Worm (Caenorhabditis elegans) whole organism, young adult: ENCODE measurements around the gene F01D5.8.
"Not testable (repeated sequence)": the region's sequence is repeated elsewhere in the genome, so short reads cannot be mapped to it uniquely, and the experiment has no call there.

Experiments
- C06A6.2 ChIP-seq: fragments of 200-800 bp; sonication (Bioruptor generic); conservative IDR thresholded peaks from 2 replicates; pipeline ENCODE4 v1.3.6; 2022; ENCODE audit warnings: missing genetic modification characterization, missing compliant biosample characterization
- F52B5.7 ChIP-seq: sonication (generic microtip); optimal IDR thresholded peaks from 2 replicates; lab custom pipeline; 2016; ENCODE audit warnings: mild to moderate bottlenecking, missing genetic modification characterization, missing compliant biosample characterization
- T07F8.4 ChIP-seq: sonication (generic microtip); optimal IDR thresholded peaks from 2 replicates; lab custom pipeline; 2016; ENCODE audit warnings: mild to moderate bottlenecking, missing genetic modification characterization, moderate library complexity, missing compliant biosample characterization
- akir-1 ChIP-seq: fragments of 200-800 bp; sonication (Bioruptor generic); optimal IDR thresholded peaks from 2 replicates; lab custom pipeline; 2018; ENCODE audit warnings: mild to moderate bottlenecking, missing genetic modification characterization, moderate library complexity, missing compliant biosample characterization
- ama-1 ChIP-seq, 3 experiments: fragments of 150-350 bp in 1 of 3; sonication (generic microtip) in 2 of 3; optimal IDR thresholded peaks; 2 replicates each; lab custom pipeline; 2014 to 2018; ENCODE audit warnings: missing biosample characterization in 2 of 3, missing genetic modification characterization in 2 of 3, missing genetic modification reagents in 2 of 3
- aptf-2 ChIP-seq: fragments of 200-800 bp; sonication (Bioruptor generic); conservative IDR thresholded peaks from 2 replicates; pipeline ENCODE4 v1.3.6; 2022; ENCODE audit warnings: missing genetic modification reagents, missing genetic modification characterization, missing compliant biosample characterization
- aptf-3 ChIP-seq: fragments of 200-800 bp; sonication (Bioruptor generic); IDR thresholded peaks from 2 replicates; pipeline ENCODE4 v1.3.6; 2022; ENCODE audit warnings: missing genetic modification characterization, missing compliant biosample characterization
- athp-1 ChIP-seq: sonication (generic microtip); optimal IDR thresholded peaks from 2 replicates; lab custom pipeline; 2017; ENCODE audit warnings: mild to moderate bottlenecking, missing genetic modification characterization, missing compliant biosample characterization
- attf-3 ChIP-seq: fragments of 200-800 bp; sonication (Bioruptor generic); conservative IDR thresholded peaks from 2 replicates; pipeline ENCODE4 v1.3.6; 2022; ENCODE audit warnings: missing genetic modification reagents, missing genetic modification characterization, missing compliant biosample characterization
- attf-6 ChIP-seq: fragments of 200-800 bp; sonication (Bioruptor generic); IDR thresholded peaks from 2 replicates; pipeline ENCODE4 v1.3.6; 2022; ENCODE audit warnings: missing genetic modification reagents, missing genetic modification characterization, missing compliant biosample characterization
- ccch-3 ChIP-seq: fragments of 200-800 bp; sonication (Bioruptor generic); optimal IDR thresholded peaks from 2 replicates; lab custom pipeline; 2018; ENCODE audit warnings: mild to moderate bottlenecking, missing genetic modification characterization, missing compliant biosample characterization
- chd-7 ChIP-seq: sonication (generic microtip); optimal IDR thresholded peaks from 2 replicates; lab custom pipeline; 2016; ENCODE audit warnings: mild to moderate bottlenecking, missing genetic modification characterization, moderate library complexity, missing compliant biosample characterization
- dpl-1 ChIP-seq: fragments of 150-350 bp; optimal IDR thresholded peaks from 2 replicates; lab custom pipeline; 2014; ENCODE audit warnings: missing biosample characterization, missing genetic modification reagents, missing genetic modification characterization
- egl-44 ChIP-seq: fragments of 200-800 bp; sonication (Bioruptor generic); IDR thresholded peaks from 2 replicates; pipeline ENCODE4 v1.3.6; 2022; ENCODE audit warnings: missing genetic modification reagents, missing genetic modification characterization, missing compliant biosample characterization
- egrh-3 ChIP-seq: fragments of 200-800 bp; sonication (Bioruptor generic); IDR thresholded peaks from 2 replicates; pipeline ENCODE4 v1.3.6; 2022; ENCODE audit warnings: missing genetic modification reagents, missing genetic modification characterization, missing compliant biosample characterization
- hmg-1.2 ChIP-seq: fragments of 200-800 bp; sonication (Bioruptor generic); IDR thresholded peaks from 2 replicates; pipeline ENCODE4 v1.3.6; 2022; ENCODE audit warnings: missing genetic modification reagents, missing genetic modification characterization, missing compliant biosample characterization
- let-526 ChIP-seq: fragments of 200-800 bp; sonication (Bioruptor generic); IDR thresholded peaks from 2 replicates; pipeline ENCODE4 v1.3.6; 2022; ENCODE audit warnings: missing genetic modification reagents, missing genetic modification characterization, missing compliant biosample characterization
- lin-26 ChIP-seq: fragments of 200-800 bp; sonication (Bioruptor generic); IDR thresholded peaks from 2 replicates; pipeline ENCODE4 v1.3.6; 2022; ENCODE audit warnings: missing genetic modification reagents, missing genetic modification characterization, missing compliant biosample characterization
- lin-54 ChIP-seq: fragments of 200-800 bp; sonication (Bioruptor generic); optimal IDR thresholded peaks from 2 replicates; lab custom pipeline; 2018; ENCODE audit warnings: mild to moderate bottlenecking, missing genetic modification characterization, missing compliant biosample characterization
- lsl-1 ChIP-seq: fragments of 200-800 bp; sonication (Bioruptor generic); optimal IDR thresholded peaks from 2 replicates; lab custom pipeline; 2018; ENCODE audit warnings: mild to moderate bottlenecking, missing genetic modification characterization, moderate library complexity, missing compliant biosample characterization
- madf-10 ChIP-seq: sonication (generic microtip); optimal IDR thresholded peaks from 2 replicates; lab custom pipeline; 2016; ENCODE audit warnings: mild to moderate bottlenecking, missing genetic modification characterization, missing compliant biosample characterization
- madf-6 ChIP-seq: fragments of 200-800 bp; sonication (Bioruptor generic); IDR thresholded peaks from 2 replicates; pipeline ENCODE4 v1.3.6; 2022; ENCODE audit warnings: missing genetic modification reagents, missing genetic modification characterization, missing compliant biosample characterization
- mel-28 ChIP-seq: sonication (generic microtip); optimal IDR thresholded peaks from 2 replicates; lab custom pipeline; 2016; ENCODE audit warnings: borderline replicate concordance, mild to moderate bottlenecking, missing genetic modification characterization, missing compliant biosample characterization
- nfya-1 ChIP-seq: sonication (generic microtip); optimal IDR thresholded peaks from 2 replicates; lab custom pipeline; 2017; ENCODE audit warnings: antibody characterized with exemption, missing compliant biosample characterization, missing genetic modification characterization, borderline replicate concordance; ENCODE audit not compliant: insufficient read depth
- nfyb-1 ChIP-seq: fragments of 200-800 bp; sonication (Bioruptor generic); IDR thresholded peaks from 2 replicates; pipeline ENCODE4 v1.3.6; 2022; ENCODE audit warnings: missing genetic modification reagents, missing genetic modification characterization, missing compliant biosample characterization
- nhr-179 ChIP-seq: sonication (generic microtip); optimal IDR thresholded peaks from 2 replicates; lab custom pipeline; 2016; ENCODE audit warnings: mild to moderate bottlenecking, missing genetic modification characterization, missing compliant biosample characterization
- nhr-80 ChIP-seq: sonication (generic microtip); optimal IDR thresholded peaks from 2 replicates; lab custom pipeline; 2016; ENCODE audit warnings: missing genetic modification characterization, missing compliant biosample characterization
- rec-8 ChIP-seq, 2 experiments: sonication (generic microtip); optimal IDR thresholded peaks; 2 replicates each; lab custom pipeline; 2016; ENCODE audit warnings: mild to moderate bottlenecking in 2 of 2, missing genetic modification characterization in 2 of 2, missing genetic modification reagents in 2 of 2, missing genotype in 2 of 2, missing biosample characterization in 1 of 2, missing compliant biosample characterization in 1 of 2, moderate library complexity in 1 of 2
- sdz-38 ChIP-seq: sonication (generic microtip); optimal IDR thresholded peaks from 2 replicates; lab custom pipeline; 2016; ENCODE audit warnings: missing genotype, missing genetic modification characterization, missing compliant biosample characterization
- sea-2 ChIP-seq: fragments of 200-800 bp; sonication (Bioruptor generic); IDR thresholded peaks from 2 replicates; pipeline ENCODE4 v1.3.6; 2022; ENCODE audit warnings: missing genetic modification characterization, missing compliant biosample characterization
- snpc-4 ChIP-seq, 5 experiments: fragments of 150-350 bp in 1 of 5; sonication (generic microtip) in 4 of 5; optimal IDR thresholded peaks; 2 replicates each; lab custom pipeline; 2014 to 2018; ENCODE audit warnings: missing genetic modification characterization in 5 of 5, missing biosample characterization in 3 of 5, antibody characterized with exemption in 2 of 5, mild to moderate bottlenecking in 2 of 5, missing compliant biosample characterization in 2 of 5, missing genotype in 2 of 5, moderate library complexity in 2 of 5, missing genetic modification reagents in 1 of 5
- somi-1 ChIP-seq: fragments of 200-800 bp; sonication (Bioruptor generic); optimal IDR thresholded peaks from 2 replicates; lab custom pipeline; 2018; ENCODE audit warnings: mild to moderate bottlenecking, missing genetic modification characterization, missing compliant biosample characterization
- sptf-2 ChIP-seq: fragments of 200-800 bp; sonication (Bioruptor generic); optimal IDR thresholded peaks from 2 replicates; lab custom pipeline; 2018; ENCODE audit warnings: mild to moderate bottlenecking, missing genetic modification characterization, missing compliant biosample characterization
- xnd-1 ChIP-seq: sonication (generic microtip); optimal IDR thresholded peaks from 2 replicates; lab custom pipeline; 2016; ENCODE audit warnings: missing genotype, missing genetic modification reagents, missing genetic modification characterization, missing compliant biosample characterization
- ztf-22 ChIP-seq: fragments of 200-800 bp; sonication (Bioruptor generic); optimal IDR thresholded peaks from 2 replicates; lab custom pipeline; 2018; ENCODE audit warnings: mild to moderate bottlenecking, missing genetic modification characterization, moderate library complexity, missing compliant biosample characterization
- ztf-26 ChIP-seq: sonication (generic microtip); optimal IDR thresholded peaks from 2 replicates; lab custom pipeline; 2017; ENCODE audit warnings: missing genetic modification characterization, missing compliant biosample characterization
- ztf-6 ChIP-seq: fragments of 200-800 bp; sonication (Bioruptor generic); IDR thresholded peaks from 2 replicates; pipeline ENCODE4 v1.3.6; 2022; ENCODE audit warnings: missing genetic modification reagents, missing genetic modification characterization, missing compliant biosample characterization

Gene F01D5.8

DNA sequence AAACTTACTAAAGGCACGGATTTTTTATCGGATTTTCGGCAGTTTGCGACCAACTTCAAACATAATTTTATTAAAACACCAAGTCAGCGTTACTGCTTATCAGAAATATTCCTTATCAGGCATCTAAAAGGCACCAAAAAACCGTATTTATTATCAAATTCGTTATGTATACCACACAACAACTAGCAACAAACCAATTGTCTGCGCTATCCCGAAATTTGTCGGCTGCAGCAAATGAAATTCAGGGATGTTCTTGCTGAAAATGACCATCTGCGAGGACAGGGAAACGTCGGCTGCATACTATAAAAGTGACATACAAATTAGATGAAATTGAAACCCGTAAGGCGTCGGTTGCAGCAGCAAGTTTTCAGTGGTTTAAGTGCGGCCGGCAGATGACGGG lies 12.5 kb upstream of the F01D5.8 start (continued):
- TF ChIP-seq aptf-3 (GFP tag; lab: Robert Waterston, UW) (no peak), nhr-80 (tag; lab: Kevin White, UChicago) (peak; percentile 20), dpl-1 (no peak)

- no peak for TF ChIP-seq sptf-2 (GFP tag; lab: Kevin White, UChicago)
- TF ChIP-seq ccch-3 (GFP tag; lab: Kevin White, UChicago) = no peak
- no peak for TF ChIP-seq nfya-1
- no peak for TF ChIP-seq lin-26 (GFP tag; lab: Robert Waterston, UW)
- no peak for TF ChIP-seq lsl-1 (GFP tag; lab: Kevin White, UChicago)
- no peak for TF ChIP-seq lin-54 (GFP tag; lab: Kevin White, UChicago)
- TF ChIP-seq aptf-2 (GFP tag; lab: Robert Waterston, UW) = no peak
- TF ChIP-seq, all 124 proteins: peak for 0
These were observed 11.5 kb upstream of the F01D5.8 start, which contains the start of gene F01D5.2 for ce11 chrII:13998964-13999363. Gene F01D5.2, minus strand, starts transcription at chrII:13999064.

DNA sequence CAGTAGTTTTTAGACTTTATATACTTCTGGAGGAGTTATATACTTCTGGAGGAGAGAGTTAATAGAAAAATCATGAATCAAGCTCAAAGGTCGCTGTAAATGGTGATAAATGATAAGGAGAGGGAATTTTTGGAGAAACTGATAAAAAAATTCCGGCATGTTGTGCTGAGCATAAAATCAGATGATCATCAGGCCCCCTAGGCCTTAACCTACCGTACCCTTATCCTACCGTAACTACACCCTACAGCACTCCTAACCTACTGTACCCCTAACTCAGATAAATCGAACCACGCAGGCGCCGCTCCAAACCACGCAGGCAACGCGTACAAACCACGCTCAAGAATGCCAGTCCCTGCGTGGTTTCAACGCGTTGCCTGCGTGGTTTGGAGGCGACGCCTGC lies 10.5 kb upstream of the F01D5.8 start, which contains the start of gene F01D5.3:
F01D5.3 (minus strand) TSS at position 101 of the 400 bp plus-strand sequence.
- not testable (repeated sequence) for TF ChIP-seq akir-1 (GFP tag; lab: Kevin White, UChicago); athp-1; T07F8.4 (tag; lab: Kevin White, UChicago)

DNA sequence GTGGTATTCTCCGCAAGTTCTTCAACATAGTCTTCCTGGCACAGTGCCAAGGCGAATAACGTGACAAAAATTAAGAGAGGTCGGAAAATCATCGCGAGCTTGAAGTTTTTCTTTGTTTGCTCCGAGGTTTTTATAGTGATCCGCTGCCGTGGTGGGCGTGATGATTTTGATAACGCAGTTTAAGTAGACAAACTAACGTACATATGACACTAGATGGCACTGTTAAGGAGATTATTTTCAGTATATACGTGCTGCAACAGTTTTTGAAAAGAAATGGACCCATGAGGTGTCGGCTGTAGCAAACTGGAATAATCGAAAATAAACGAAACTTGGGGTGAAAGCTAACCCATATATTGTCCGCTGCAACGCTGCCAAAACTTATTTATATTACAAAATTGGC lies 8.3 kb upstream of the F01D5.8 start, which contains the start of gene F01D5.5:
F01D5.5 (minus strand) TSS at position 101 of the 400 bp plus-strand sequence.
- no peak for TF ChIP-seq sea-2 (GFP tag; lab: Robert Waterston, UW)
- no peak for TF ChIP-seq attf-3 (GFP tag; lab: Robert Waterston, UW)
- no peak for TF ChIP-seq attf-6 (GFP tag; lab: Robert Waterston, UW)
- no peak for TF ChIP-seq ztf-6 (GFP tag; lab: Robert Waterston, UW)
- no peak for TF ChIP-seq xnd-1 (tag; lab: Kevin White, UChicago)
- no peak for TF ChIP-seq dpl-1
- TF ChIP-seq C06A6.2 = no peak
- no peak for TF ChIP-seq egl-44 (GFP tag; lab: Robert Waterston, UW)
- no peak for TF ChIP-seq nhr-179 (tag; lab: Kevin White, UChicago)

- TF ChIP-seq snpc-4 (GFP tag; optimal IDR thresholded peaks at IDR 0.05; lab: Kevin White, UChicago) = no peak
- TF ChIP-seq snpc-4 (tag; optimal IDR thresholded peaks at IDR 0.05; lab: Kevin White, UChicago) = peak in 3 of 4 experiments; percentile 74 to 78 (median 76)
- no peak for TF ChIP-seq rec-8 (tag; optimal IDR thresholded peaks at IDR 0.05; lab: Kevin White, UChicago)
These were observed 6.6 kb upstream of the F01D5.8 start for ce11 chrII:14003821-14004430.

DNA sequence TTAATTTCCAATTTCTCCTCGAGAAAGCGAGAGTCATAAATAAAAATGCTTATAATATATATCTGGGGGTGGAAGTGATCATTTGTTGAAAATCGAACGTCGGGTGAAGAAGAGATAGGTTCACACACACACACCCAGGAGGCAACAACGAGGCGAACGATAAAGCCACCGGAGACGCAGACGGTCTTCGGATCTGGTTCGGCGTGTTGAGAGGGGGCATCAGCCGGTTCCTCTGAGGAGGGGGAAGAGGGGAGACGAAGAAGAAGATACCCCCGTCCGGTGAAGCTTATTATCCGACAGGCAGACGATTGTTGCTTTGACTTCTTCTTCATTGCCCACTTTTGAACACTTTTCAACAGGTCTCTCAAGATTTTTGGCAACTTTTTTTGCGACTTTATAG lies 5.7 kb upstream of the F01D5.8 start:
- TF ChIP-seq dpl-1 (no peak), hmg-1.2 (no peak), chd-7 (no peak), mel-28 (tag; lab: Kevin White, UChicago) (no peak), let-526 (GFP tag; lab: Robert Waterston, UW) (no peak), ztf-26 (tag; lab: Kevin White, UChicago) (no peak), nfyb-1 (GFP tag; lab: Robert Waterston, UW) (no peak), ama-1 (optimal IDR thresholded peaks at IDR 0.05; lab: Kevin White, UChicago) (no peak), ama-1 (GFP tag; optimal IDR thresholded peaks at IDR 0.05; lab: Kevin White, UChicago) (no peak), ztf-22 (GFP tag; lab: Kevin White, UChicago) (no peak), madf-10 (tag; lab: Kevin White, UChicago) (no peak), F52B5.7 (tag; lab: Kevin White, UChicago) (no peak), somi-1 (GFP tag; lab: Kevin White, UChicago) (no peak), sdz-38 (tag; lab: Kevin White, UChicago) (no peak), madf-6 (GFP tag; lab: Robert Waterston, UW) (no peak), nhr-179 (tag; lab: Kevin White, UChicago) (no peak), egrh-3 (GFP tag; lab: Robert Waterston, UW) (no peak), attf-6 (GFP tag; lab: Robert Waterston, UW) (no peak)
- TF ChIP-seq, all 124 proteins: peak for 0
